Worm (Caenorhabditis elegans) whole organism, mixed stage, embryonic: ENCODE measurements around the gene F27D9.7.

Experiments
- M03D4.4 ChIP-seq: sonication (generic microtip); optimal IDR thresholded peaks from 2 replicates; lab custom pipeline; 2017; ENCODE audit warnings: mild to moderate bottlenecking, missing genetic modification characterization, missing compliant biosample characterization
- bed-3 ChIP-seq: fragments of 200-800 bp; sonication (Bioruptor generic); optimal IDR thresholded peaks from 3 replicates; lab custom pipeline; 2018; ENCODE audit warnings: mild to moderate bottlenecking, missing genetic modification characterization, moderate library complexity, missing compliant biosample characterization
- blmp-1 ChIP-seq: fragments of 150-350 bp; optimal IDR thresholded peaks from 2 replicates; lab custom pipeline; 2014; ENCODE audit warnings: missing biosample characterization, missing genetic modification characterization
- ceh-43 ChIP-seq: fragments of 200-800 bp; sonication (Bioruptor generic); optimal IDR thresholded peaks from 2 replicates; lab custom pipeline; 2018; ENCODE audit warnings: mild to moderate bottlenecking, missing genetic modification characterization, moderate library complexity, missing compliant biosample characterization
- ces-1 ChIP-seq: fragments of 150-350 bp; optimal IDR thresholded peaks from 2 replicates; lab custom pipeline; 2014; ENCODE audit warnings: missing biosample characterization, missing genetic modification reagents, missing genetic modification characterization
- cnd-1 ChIP-seq: fragments of 200-800 bp; sonication (Bioruptor generic); optimal IDR thresholded peaks from 2 replicates; lab custom pipeline; 2018; ENCODE audit warnings: mild to moderate bottlenecking, missing genetic modification characterization, missing compliant biosample characterization
- drap-1 ChIP-seq: fragments of 200-800 bp; sonication (Bioruptor generic); optimal IDR thresholded peaks from 3 replicates; lab custom pipeline; 2018; ENCODE audit warnings: mild to moderate bottlenecking, missing genetic modification characterization, missing compliant biosample characterization
- elt-1 ChIP-seq: sonication (generic microtip); optimal IDR thresholded peaks from 2 replicates; lab custom pipeline; 2017; ENCODE audit warnings: missing genetic modification characterization, mild to moderate bottlenecking, missing compliant biosample characterization, antibody characterized with exemption, moderate library complexity, borderline replicate concordance; ENCODE audit not compliant: insufficient read depth
- elt-3 ChIP-seq: fragments of 150-350 bp; optimal IDR thresholded peaks from 2 replicates; lab custom pipeline; 2014; ENCODE audit warnings: missing biosample characterization, missing genetic modification characterization
- flh-1 ChIP-seq: fragments of 200-800 bp; sonication (Bioruptor generic); optimal IDR thresholded peaks from 2 replicates; lab custom pipeline; 2018; ENCODE audit warnings: mild to moderate bottlenecking, missing genetic modification characterization, moderate library complexity, missing compliant biosample characterization
- hlh-1 ChIP-seq: fragments of 150-350 bp; optimal IDR thresholded peaks from 2 replicates; lab custom pipeline; 2014; ENCODE audit warnings: missing biosample characterization, missing genetic modification reagents, missing genetic modification characterization
- lin-13 ChIP-seq: fragments of 150-350 bp; optimal IDR thresholded peaks from 2 replicates; lab custom pipeline; 2014; ENCODE audit warnings: missing biosample characterization, missing genetic modification characterization
- mab-5 ChIP-seq: fragments of 150-350 bp; optimal IDR thresholded peaks from 2 replicates; lab custom pipeline; 2014; ENCODE audit warnings: missing biosample characterization, missing genetic modification characterization
- mls-2 ChIP-seq: sonication (generic microtip); optimal IDR thresholded peaks from 2 replicates; lab custom pipeline; 2016; ENCODE audit warnings: mild to moderate bottlenecking, missing genetic modification characterization, moderate library complexity, missing compliant biosample characterization
- nhr-12 ChIP-seq: fragments of 150-350 bp; optimal IDR thresholded peaks from 2 replicates; lab custom pipeline; 2014; ENCODE audit warnings: missing biosample characterization, missing genetic modification characterization
- nhr-2 ChIP-seq: fragments of 150-350 bp; optimal IDR thresholded peaks from 2 replicates; lab custom pipeline; 2014; ENCODE audit warnings: missing biosample characterization, missing genetic modification characterization
- nhr-237 ChIP-seq: fragments of 150-350 bp; optimal IDR thresholded peaks from 2 replicates; lab custom pipeline; 2014; ENCODE audit warnings: missing biosample characterization, missing genetic modification characterization
- nhr-28 ChIP-seq: fragments of 150-350 bp; optimal IDR thresholded peaks from 2 replicates; lab custom pipeline; 2014; ENCODE audit warnings: missing biosample characterization, missing genetic modification characterization
- pha-4 ChIP-seq: fragments of 150-350 bp; optimal IDR thresholded peaks from 2 replicates; lab custom pipeline; 2018; ENCODE audit warnings: missing biosample characterization, missing genetic modification reagents, missing genetic modification characterization
- sptf-1 ChIP-seq: sonication (generic microtip); optimal IDR thresholded peaks from 2 replicates; lab custom pipeline; 2017; ENCODE audit warnings: mild to moderate bottlenecking, missing genetic modification characterization, moderate library complexity, missing compliant biosample characterization
- unc-120 ChIP-seq: sonication (generic microtip); optimal IDR thresholded peaks from 2 replicates; lab custom pipeline; 2017; ENCODE audit warnings: missing genetic modification characterization, missing compliant biosample characterization; ENCODE audit not compliant: poor library complexity, severe bottlenecking
- unc-39 ChIP-seq: fragments of 150-350 bp; optimal IDR thresholded peaks from 2 replicates; lab custom pipeline; 2014; ENCODE audit warnings: missing biosample characterization, missing genetic modification characterization
- unc-62 ChIP-seq: fragments of 150-350 bp; optimal IDR thresholded peaks from 2 replicates; lab custom pipeline; 2014; ENCODE audit warnings: missing biosample characterization, missing genetic modification reagents, missing genetic modification characterization
- zip-8 ChIP-seq: fragments of 150-350 bp; optimal IDR thresholded peaks from 2 replicates; lab custom pipeline; 2014; ENCODE audit warnings: missing biosample characterization, missing genetic modification characterization

The F27D9.7 gene

DNA sequence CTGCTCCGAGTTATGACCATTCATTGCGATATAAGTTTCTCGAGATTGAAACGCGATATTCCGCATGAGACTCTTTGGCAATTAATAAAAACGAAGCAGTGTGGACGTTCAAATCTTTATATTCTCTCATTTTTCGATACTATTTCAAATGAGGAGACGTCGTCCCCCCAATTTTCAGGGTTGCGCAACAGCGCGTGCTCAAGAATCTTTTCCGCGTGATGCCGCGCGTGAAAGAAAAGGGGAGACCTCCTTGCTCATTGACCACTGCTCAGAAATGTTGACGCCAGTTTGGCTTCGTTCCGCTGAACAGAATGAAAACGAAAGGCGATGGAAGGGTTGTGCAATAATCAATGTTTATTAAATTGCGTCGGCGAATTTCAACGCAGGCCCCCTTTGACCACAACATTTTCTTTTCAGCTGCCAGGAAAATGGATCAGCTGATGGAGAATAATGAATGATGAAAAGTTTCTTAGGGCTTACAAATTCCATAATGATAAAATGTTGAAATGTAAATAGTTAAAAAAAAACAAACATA, 15.0 kb downstream of the F27D9.7 start:
- no peak for TF ChIP-seq cnd-1 (tag; lab: Kevin White, UChicago)
- TF ChIP-seq bed-3 (GFP tag; lab: Kevin White, UChicago): no peak
- no peak for TF ChIP-seq elt-3 (tag; lab: Kevin White, UChicago)
- no peak for TF ChIP-seq nhr-12 (tag; lab: Kevin White, UChicago)
- peak; percentile 46 for TF ChIP-seq zip-8 (tag; lab: Kevin White, UChicago)
- peak; percentile 79 for TF ChIP-seq ces-1 (GFP tag; lab: Kevin White, UChicago)

DNA sequence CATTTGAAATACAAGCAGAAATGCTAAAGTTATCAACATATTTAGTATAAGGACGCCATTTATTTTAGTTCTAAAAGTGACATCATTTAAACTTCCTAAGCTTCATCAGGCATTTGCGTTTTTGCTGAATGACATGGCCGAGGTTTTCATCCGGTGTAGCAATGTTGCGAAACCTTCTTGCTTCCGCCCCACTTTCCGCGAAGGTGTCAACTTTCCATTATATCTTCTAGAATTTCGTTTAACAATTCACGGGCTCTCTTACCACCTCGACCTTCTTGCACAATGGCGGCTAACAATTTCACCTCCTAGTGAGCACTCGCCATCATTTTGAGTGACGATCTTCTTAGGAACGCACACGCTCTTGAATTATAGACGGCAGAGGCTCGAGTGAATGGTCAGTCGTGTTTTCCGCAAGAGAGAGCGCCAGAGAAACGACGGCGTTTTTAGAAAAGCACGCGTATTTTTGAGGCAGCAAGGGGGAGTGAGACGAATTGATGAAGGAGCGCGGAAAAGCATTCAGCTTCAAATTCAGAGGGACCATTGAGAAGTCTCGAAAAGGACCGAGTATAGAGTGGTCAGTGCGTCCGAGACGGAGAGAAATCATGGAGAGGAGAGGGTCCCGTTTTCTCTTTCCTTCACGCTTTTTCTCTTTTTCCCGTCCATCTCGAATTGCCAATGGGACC, 16.7 kb downstream of the F27D9.7 start:
- peak; percentile 25 for TF ChIP-seq unc-120 (tag; lab: Kevin White, UChicago)
- TF ChIP-seq ces-1 (GFP tag; lab: Kevin White, UChicago): peak; percentile 32
- TF ChIP-seq blmp-1: no peak

DNA sequence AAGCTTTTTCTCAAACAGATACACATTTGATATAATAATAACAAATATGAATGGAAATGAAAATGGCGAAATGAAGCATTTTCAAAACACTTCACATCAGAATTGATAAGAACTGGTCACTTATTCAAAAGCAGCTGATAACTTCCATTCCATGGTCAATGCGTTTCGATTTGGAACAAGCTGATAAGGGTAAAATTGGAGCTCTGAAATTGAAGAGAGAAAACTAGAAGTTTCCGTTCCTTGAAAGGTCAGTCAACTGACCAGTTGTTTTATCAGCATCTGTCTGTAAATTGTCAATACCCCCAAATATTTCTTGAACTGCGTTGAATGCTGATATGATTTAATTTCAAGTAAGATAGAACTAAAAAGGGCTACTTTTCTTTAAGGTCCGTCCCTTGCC, 18.2 kb downstream of the F27D9.7 start:
- TF ChIP-seq flh-1 (GFP tag; lab: Kevin White, UChicago): no peak
- TF ChIP-seq unc-39: no peak
- no peak for TF ChIP-seq pha-4 (tag; lab: Kevin White, UChicago)
- no peak for TF ChIP-seq nhr-28 (tag; lab: Kevin White, UChicago)
- TF ChIP-seq zip-8 (tag; lab: Kevin White, UChicago): no peak
- TF ChIP-seq bed-3 (GFP tag; lab: Kevin White, UChicago): no peak
- no peak for TF ChIP-seq blmp-1
- TF ChIP-seq elt-1 (tag; lab: Kevin White, UChicago): no peak
- TF ChIP-seq lin-13: no peak
- TF ChIP-seq mls-2 (tag; lab: Kevin White, UChicago): no peak
- no peak for TF ChIP-seq ceh-43 (GFP tag; lab: Kevin White, UChicago)
- TF ChIP-seq drap-1: no peak
- TF ChIP-seq nhr-2 (tag; lab: Kevin White, UChicago): no peak
- no peak for TF ChIP-seq hlh-1 (tag; lab: Kevin White, UChicago)
- TF ChIP-seq sptf-1 (tag; lab: Kevin White, UChicago): no peak

DNA sequence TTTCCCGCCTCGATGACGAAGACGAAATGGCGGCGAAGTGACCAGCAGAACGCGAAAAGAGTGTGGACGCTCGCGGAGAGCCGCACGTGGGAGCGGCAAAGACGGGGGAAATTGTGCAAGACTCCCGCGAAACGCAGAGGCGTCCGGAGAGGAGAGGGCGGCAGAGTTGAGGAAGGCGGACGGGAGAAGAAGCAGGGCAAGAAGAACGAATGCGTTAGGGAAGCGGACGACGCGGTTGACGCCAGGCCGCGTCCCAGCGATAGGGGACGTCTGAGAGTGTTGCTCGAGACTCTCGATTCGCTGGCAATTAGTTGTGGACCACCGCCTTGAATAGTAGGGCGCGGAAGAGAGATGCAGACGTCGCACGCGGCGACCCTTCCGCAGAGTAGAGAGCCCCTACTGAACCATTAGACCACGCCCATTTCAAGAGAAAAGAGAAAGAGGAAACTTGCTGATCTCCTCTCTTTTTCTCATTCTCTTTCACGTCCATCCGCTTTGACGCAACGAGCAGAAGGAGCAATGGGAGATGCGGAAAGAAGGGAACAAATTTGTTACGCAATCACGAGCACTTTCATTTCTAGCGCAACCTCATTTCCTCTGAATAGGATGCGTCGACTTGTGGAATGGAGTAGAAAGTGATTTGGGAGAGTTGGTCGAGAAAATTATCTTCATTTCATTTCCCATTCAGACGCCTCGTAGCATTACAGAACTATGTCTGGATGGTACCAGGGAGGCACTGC, 19.2 kb downstream of the F27D9.7 start:
- TF ChIP-seq unc-120 (tag; lab: Kevin White, UChicago) (peak; percentile 64), lin-13 (peak; percentile 25), ces-1 (GFP tag; lab: Kevin White, UChicago) (peak; percentile 86), nhr-237 (tag; lab: Kevin White, UChicago) (no peak), ceh-43 (GFP tag; lab: Kevin White, UChicago) (no peak), bed-3 (GFP tag; lab: Kevin White, UChicago) (peak; percentile 27), mls-2 (tag; lab: Kevin White, UChicago) (peak; percentile 38), zip-8 (tag; lab: Kevin White, UChicago) (peak; percentile 73), nhr-2 (tag; lab: Kevin White, UChicago) (no peak), sptf-1 (tag; lab: Kevin White, UChicago) (no peak)

DNA sequence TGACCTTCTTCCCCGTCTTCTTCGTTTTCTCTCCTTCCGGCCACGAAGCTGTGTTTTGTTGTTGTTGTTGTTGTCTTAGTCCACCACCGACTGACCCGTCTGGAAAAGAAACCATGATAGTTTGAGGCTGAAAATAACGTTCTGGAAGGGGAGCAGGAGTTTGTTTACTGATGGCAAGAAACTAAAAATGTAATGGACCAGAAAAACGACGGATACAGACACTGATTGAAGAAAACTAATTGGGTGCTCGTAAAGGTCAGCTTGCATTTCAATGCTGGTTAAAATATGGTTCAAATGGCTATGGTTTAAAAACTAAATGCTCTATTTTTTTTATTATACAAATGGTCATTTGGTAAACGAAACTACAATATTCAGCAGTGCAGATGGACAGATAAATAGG, 25.2 kb downstream of the F27D9.7 start, which contains the start of gene F26A10.2:
Gene F26A10.2, minus strand, starts transcription at position 101 of the 400 bp plus-strand sequence.
- TF ChIP-seq mab-5 (tag; lab: Kevin White, UChicago): no peak
- no peak for TF ChIP-seq M03D4.4

DNA sequence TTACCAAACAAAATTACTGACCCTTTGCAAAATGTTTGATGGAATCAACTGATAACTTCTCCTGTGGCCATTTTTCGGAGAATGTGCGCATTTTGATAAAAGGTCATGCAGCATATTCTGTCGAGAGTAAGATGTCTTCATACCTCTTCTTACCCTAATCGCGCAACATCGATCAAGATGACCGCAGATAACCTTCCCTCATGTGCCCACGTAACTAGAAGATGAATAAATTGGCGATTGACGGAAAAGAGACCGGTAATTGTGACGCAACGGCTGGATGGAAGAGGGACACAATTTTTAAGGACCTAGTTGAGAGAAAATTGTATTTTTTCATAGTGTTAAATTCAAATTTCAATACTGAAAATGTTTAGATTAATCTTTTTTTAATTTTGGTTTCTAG, 29.7 kb downstream of the F27D9.7 start:
- TF ChIP-seq zip-8 (tag; lab: Kevin White, UChicago) (peak; percentile 57), elt-1 (tag; lab: Kevin White, UChicago) (peak; percentile 92), nhr-2 (tag; lab: Kevin White, UChicago) (peak; percentile 94), unc-62 (GFP tag; lab: Kevin White, UChicago) (peak; percentile 72), blmp-1 (no peak)
